Worm (Caenorhabditis elegans): ENCODE results near the gene unc-104.
A peak's percentile ranks its signal among the peaks of the same experiment; 100 is the strongest.

unc-104 gene

ce11 chrII:6979646-6980045 is 15.1 kb upstream of the unc-104 start, which contains the start of gene C15F1.2:
Gene C15F1.2, plus strand, starts transcription at chrII:6979953.
- no peak for TF ChIP-seq ceh-82 (tag; optimal IDR thresholded peaks at IDR 0.05)
- no peak for TF ChIP-seq lsy-2 (tag; optimal IDR thresholded peaks at IDR 0.05)
- peak; percentile 34 for TF ChIP-seq blmp-1 (tag; optimal IDR thresholded peaks at IDR 0.05; ENCODE audit: insufficient read depth)
- TF ChIP-seq ama-1 (optimal IDR thresholded peaks at IDR 0.05), result no peak

- TF ChIP-seq unc-39 (tag; optimal IDR thresholded peaks at IDR 0.05) (no peak), nhr-11 (tag; optimal IDR thresholded peaks at IDR 0.05) (no peak), snpc-4 (tag; optimal IDR thresholded peaks at IDR 0.05) (peak; percentile 67), lin-39 (tag; optimal IDR thresholded peaks at IDR 0.05) (no peak), peb-1 (tag; optimal IDR thresholded peaks at IDR 0.05) (no peak)
Measured at ce11 chrII:6989830-6990287, 4.9 kb upstream of the unc-104 start, which contains the start of gene C15F1.1. Gene C15F1.1, plus strand, starts transcription at chrII:6989880.

DNA sequence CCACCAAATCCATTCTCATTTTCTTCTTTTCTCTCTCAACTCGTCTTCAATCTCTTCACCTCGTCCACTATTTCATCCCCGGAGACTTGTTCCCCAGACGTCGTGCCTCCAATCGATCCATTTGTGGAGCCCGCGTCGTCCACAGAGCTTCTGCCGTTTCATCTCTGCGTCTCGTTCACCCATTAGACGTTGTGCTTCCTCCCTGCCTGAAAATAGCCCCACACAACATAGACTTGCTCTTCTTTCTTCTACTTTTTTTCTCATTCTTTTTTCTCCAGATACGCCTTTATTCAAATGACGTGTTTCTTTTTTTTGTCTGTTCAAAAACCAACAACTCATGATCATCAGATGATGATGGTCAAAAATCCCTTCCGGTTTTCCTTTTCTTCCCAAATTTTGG is 1.8 kb upstream of the unc-104 start:
- TF ChIP-seq nhr-11 (tag; optimal IDR thresholded peaks at IDR 0.05) (no peak), nhr-23 (tag; optimal IDR thresholded peaks at IDR 0.05) (no peak), unc-55 (GFP tag; optimal IDR thresholded peaks at IDR 0.05) (peak; percentile 82), Y55F3AM.14 (GFP tag; optimal IDR thresholded peaks at IDR 0.05) (peak; percentile 77), egl-27 (tag; optimal IDR thresholded peaks at IDR 0.05) (peak; percentile 79), nhr-12 (tag; optimal IDR thresholded peaks at IDR 0.05) (no peak), nhr-77 (tag; optimal IDR thresholded peaks at IDR 0.05) (no peak), fos-1 (tag; optimal IDR thresholded peaks at IDR 0.05) (no peak), gmeb-1 (tag; optimal IDR thresholded peaks at IDR 0.05) (no peak), crh-2 (tag; optimal IDR thresholded peaks at IDR 0.05) (peak; percentile 75), lin-13 (GFP tag; optimal IDR thresholded peaks at IDR 0.05) (peak; percentile 34), nhr-129 (tag; optimal IDR thresholded peaks at IDR 0.05) (peak; percentile 61), F13H6.1 (tag; optimal IDR thresholded peaks at IDR 0.05) (peak; percentile 54), unc-39 (tag; optimal IDR thresholded peaks at IDR 0.05) (no peak), ceh-16 (tag; optimal IDR thresholded peaks at IDR 0.05) (no peak), R02D3.7 (tag; optimal IDR thresholded peaks at IDR 0.05) (no peak), alr-1 (tag; optimal IDR thresholded peaks at IDR 0.05) (no peak), C34F6.9 (tag; optimal IDR thresholded peaks at IDR 0.05) (peak; percentile 83), aly-2 (tag; optimal IDR thresholded peaks at IDR 0.05) (no peak), dmd-4 (tag; optimal IDR thresholded peaks at IDR 0.05) (no peak), ceh-82 (tag; optimal IDR thresholded peaks at IDR 0.05) (no peak), nhr-6 (tag; optimal IDR thresholded peaks at IDR 0.05) (no peak), ztf-4 (tag; optimal IDR thresholded peaks at IDR 0.05) (peak; percentile 40), skn-1 (tag; optimal IDR thresholded peaks at IDR 0.05) (no peak), zag-1 (tag; optimal IDR thresholded peaks at IDR 0.05) (peak; percentile 88), ztf-1 (GFP tag; conservative IDR thresholded peaks at IDR 0.05) (no peak), ZK546.5 (tag; optimal IDR thresholded peaks at IDR 0.05) (no peak), nhr-21 (tag; optimal IDR thresholded peaks at IDR 0.05) (no peak), mab-5 (tag; optimal IDR thresholded peaks at IDR 0.05) (peak; percentile 24), mdl-1 (tag; optimal IDR thresholded peaks at IDR 0.05) (no peak), mbf-1 (tag; optimal IDR thresholded peaks at IDR 0.05) (no peak), elt-1 (tag; optimal IDR thresholded peaks at IDR 0.05) (no peak), nhr-237 (tag; optimal IDR thresholded peaks at IDR 0.05) (no peak), nhr-10 (tag; optimal IDR thresholded peaks at IDR 0.05) (no peak), sem-4 (tag; optimal IDR thresholded peaks at IDR 0.05) (no peak), sma-3 (GFP tag; optimal IDR thresholded peaks at IDR 0.05) (no peak), sma-9 (GFP tag; optimal IDR thresholded peaks at IDR 0.05) (peak; percentile 67), sma-9 (tag; optimal IDR thresholded peaks at IDR 0.05) (no peak), snpc-4 (tag; optimal IDR thresholded peaks at IDR 0.05) (peak; percentile 26), ama-1 (optimal IDR thresholded peaks at IDR 0.05) (no peak), elt-3 (tag; optimal IDR thresholded peaks at IDR 0.05) (no peak), lsy-2 (tag; optimal IDR thresholded peaks at IDR 0.05) (peak; percentile 32 to 75), lin-11 (tag; optimal IDR thresholded peaks at IDR 0.05) (peak; percentile 42), peb-1 (tag; optimal IDR thresholded peaks at IDR 0.05) (no peak), unc-62 (GFP tag; optimal IDR thresholded peaks at IDR 0.05) (peak; percentile 16), lin-39 (tag; optimal IDR thresholded peaks at IDR 0.05) (no peak), nhr-25 (tag; optimal IDR thresholded peaks at IDR 0.05) (no peak), ztf-11 (tag; optimal IDR thresholded peaks at IDR 0.05) (no peak), blmp-1 (tag; optimal IDR thresholded peaks at IDR 0.05; ENCODE audit: insufficient read depth) (no peak)

Data from whole organism, L2 larva.